Fruit fly (Drosophila melanogaster): ENCODE results near the gene S6k.

The S6k gene

DNA sequence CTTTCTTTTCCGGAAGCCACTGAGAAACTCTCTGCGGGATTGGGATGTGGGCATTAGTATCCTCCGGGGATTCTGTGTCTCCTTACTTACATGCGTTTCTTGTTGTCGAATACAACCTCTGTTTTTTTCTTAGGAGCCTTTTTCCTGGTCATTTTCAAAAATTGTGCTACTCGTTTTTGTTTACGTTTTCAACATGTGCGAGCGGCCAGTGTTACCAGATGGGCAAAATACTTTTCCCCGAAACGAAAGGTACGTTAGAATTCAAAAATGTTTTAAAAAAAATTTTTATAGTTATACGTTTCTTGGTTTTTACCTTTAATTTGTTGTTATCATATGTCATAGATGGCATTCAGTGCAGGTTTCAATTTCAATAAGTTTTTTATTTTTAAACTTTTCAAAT lies 33.6 kb downstream of the S6k start, which contains the start of gene vito:
vito (minus strand) TSS at position 220 of the 400 bp plus-strand sequence.
- TF ChIP-seq CTCF (optimal IDR thresholded peaks at IDR 0.05) (no peak), CG8478 (optimal IDR thresholded peaks at IDR 0.05) (no peak)

DNA sequence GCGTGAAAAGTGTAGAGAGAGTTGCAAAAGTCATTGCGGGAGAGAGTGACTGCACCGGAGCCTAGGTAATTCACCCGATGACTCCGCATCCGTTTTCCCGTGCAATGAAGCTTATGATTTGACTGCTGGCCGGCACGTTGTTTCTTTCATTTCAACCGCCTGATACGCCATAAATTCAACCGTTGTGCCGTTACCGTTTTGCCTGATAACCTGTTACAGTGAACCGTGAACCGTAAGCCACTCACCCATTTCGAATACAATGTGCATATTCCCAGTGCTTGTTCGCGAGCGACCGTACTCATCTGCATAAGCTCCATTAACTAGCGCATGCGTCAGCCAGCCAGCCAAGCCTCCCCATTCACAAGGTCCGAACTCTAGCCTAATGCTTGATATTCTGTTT lies 35.9 kb downstream of the S6k start:
- no peak for TF ChIP-seq CTCF (optimal IDR thresholded peaks at IDR 0.05)
- no peak for TF ChIP-seq CG8478 (optimal IDR thresholded peaks at IDR 0.05)

DNA sequence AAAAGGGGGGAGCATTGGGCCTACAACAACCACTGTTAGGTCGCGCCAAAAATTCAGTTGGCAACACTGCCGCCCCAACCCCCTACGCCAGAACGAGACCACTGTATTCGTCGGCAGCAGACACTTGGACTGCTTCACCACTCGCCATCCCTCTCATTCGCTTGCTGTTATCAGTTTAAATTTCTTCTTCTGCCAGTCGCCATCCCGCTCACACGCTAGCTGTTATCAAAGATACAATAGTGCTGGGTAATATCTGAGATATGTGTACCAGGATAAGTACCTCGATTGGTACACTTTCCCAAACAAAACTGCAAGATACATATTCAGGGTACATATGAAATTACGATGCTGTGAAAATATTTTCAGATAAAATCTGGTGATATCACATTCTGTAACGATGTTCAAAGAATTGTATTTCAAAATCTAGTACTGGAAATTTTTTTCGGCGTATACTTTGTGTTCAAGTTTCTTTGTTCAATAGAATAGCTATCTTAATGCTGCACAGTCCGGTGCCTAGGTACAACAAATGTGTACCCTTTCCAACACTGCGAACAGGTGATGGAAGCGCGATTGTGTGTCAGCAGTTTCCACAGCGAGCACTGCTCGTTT lies 39.8 kb downstream of the S6k start:
- TF ChIP-seq CG8478 (optimal IDR thresholded peaks at IDR 0.05) (no peak), CTCF (optimal IDR thresholded peaks at IDR 0.05) (peak; percentile 38 to 61)

DNA sequence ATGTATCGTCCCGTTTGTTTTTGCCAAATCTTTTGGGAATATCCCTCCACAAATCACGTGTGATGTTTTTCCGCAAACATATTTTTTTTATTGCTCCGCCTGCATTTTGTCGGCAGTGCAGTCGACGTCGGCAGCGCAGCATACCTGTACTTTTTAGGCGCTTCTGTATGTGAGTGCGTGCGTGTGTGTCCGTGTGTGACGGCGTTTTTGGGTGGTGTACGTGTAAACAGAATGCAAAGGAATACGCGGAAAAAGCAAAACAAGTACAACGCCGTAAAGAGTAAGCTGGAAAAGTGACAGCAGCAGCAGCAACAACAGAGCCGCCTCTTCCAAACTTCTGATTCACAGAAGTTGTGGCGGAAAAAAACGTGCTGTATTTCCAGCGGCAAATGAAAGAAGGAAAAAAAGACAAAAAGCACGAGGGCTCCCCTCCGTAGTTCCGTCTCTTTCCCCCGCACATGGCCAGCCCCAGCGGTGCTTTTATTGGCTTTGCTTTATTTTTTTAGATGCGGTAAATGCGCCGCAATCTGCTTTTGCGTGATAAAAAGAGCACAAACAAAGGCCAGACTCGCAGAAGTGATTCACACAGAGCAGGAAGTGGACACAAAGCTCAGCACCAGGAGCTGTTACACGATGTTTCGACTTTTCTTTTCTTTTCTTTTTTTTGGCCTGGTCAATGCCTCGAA lies 40.5 kb downstream of the S6k start:
- TF ChIP-seq CTCF (optimal IDR thresholded peaks at IDR 0.05) = no peak
- TF ChIP-seq CG8478 (optimal IDR thresholded peaks at IDR 0.05) = no peak

DNA sequence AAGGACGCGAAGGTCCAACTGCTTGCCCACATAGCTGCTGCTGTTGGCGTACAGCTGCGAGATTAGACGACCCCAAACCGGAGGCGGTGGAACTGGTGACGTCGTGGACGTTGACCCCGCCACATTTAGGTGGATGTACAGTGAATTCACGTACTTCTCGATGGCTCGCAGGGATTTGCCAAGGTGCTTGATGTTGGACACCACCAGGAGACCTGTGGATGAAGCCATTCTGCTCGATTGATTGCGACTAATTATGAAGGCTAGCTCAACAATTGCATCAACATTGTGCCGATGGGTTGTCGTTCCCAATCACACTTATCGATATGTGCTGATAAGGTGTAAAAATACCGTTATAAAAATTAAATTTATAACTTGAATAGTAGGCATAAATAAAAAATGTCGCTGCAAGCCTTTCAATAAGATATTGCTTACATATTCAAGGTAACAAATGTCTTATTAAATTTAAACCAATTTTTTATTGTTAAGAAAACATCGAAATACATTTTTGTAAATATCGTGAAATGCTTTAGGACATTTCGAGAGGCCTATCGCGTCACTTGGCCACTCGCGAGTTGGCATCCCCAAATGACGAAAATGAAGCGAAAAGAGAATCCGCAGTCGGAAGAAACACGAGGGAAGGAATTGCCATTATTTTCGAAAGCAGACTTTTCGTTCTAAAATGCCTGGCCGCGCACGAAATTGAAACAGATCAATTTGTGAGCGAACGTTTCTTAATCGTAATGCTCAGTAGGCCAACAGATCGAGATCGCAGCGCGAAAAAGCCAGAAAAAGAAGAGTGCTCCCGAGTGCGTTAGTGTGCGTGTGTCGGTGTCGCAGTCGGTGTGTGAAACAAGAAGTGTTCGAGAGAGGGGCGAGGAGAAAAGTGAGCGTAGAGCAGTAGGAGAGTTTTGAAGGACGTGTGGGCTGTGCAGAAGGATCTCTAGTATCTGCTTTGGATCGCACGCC lies 41.9 kb downstream of the S6k start, which contains the start of the genes Ppat-Dpck and scny:
Ppat-Dpck (minus strand) TSS at position 263 of the 966 bp plus-strand sequence.
scny (plus strand) TSS at position 471 of the 966 bp plus-strand sequence.
- peak in 1 of 2 experiments; percentile 6 for TF ChIP-seq CTCF (optimal IDR thresholded peaks at IDR 0.05)
- TF ChIP-seq CG8478 (optimal IDR thresholded peaks at IDR 0.05) = no peak

DNA sequence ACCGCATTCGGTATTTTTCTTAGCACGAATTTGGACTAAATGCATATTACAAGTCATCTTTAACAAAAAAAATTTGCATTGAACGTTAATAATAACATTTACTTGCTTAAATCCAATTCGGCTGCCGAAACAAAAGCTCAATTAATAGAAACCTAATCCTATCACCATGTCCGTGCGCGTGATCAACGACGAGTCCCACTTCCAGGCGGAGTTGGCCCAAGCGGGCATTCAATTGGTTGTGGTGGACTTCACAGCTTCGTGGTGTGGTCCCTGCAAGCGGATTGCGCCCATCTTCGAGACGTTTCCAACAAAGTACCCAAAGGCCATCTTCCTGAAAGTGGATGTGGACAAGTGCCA lies 44.9 kb downstream of the S6k start, which contains the start of gene Txl:
Txl (plus strand) TSS at position 3 of the 357 bp plus-strand sequence.
- TF ChIP-seq CTCF (optimal IDR thresholded peaks at IDR 0.05) (no peak), CG8478 (optimal IDR thresholded peaks at IDR 0.05) (no peak)

DNA sequence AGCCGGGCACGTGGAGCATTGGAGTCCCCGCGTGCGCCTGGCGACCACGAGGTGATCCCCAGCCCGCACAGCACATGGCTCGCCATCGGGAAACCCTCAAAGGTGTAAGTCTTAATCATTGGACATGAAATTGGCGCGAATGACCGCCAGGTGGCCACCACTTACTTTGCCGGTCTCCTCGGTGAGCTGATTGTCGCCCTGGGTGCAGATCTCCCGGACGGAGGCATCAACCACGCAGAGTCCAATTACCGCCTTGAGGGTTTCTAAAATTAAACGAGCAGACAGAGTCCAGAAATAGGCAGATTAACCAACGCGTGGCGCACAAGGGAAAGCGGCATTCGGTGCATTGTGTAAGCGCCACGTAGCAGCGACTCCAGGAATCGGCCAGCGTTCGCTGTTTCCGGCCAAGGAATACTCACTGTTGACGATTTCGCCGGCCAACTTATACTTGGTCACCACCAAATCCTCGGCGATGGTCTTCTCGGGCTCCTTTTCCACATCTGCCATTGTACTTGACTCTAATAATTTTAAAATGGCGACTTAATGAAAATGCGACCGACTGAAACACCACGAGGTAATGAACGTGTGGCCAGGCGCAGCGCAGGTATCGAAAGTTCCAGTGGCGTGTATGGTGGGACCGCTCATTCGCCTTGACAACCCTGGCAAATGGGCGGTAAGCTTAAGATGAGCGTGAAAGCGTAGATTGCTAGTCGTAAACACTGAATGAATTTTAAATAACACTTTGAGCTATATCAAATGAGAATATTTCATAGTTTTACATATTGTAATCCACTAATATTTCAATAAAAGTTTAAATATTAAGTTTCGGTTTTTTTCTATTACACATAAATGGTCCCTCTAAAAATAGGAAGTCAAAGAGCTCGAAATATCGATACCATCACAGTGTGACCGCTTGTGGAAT lies 45.5 kb downstream of the S6k start, which contains the start of gene CG10576:
CG10576 (minus strand) TSS at position 781 of the 922 bp plus-strand sequence.
- TF ChIP-seq CG8478 (optimal IDR thresholded peaks at IDR 0.05) (no peak), CTCF (optimal IDR thresholded peaks at IDR 0.05) (peak; percentile 30 to 59)

DNA sequence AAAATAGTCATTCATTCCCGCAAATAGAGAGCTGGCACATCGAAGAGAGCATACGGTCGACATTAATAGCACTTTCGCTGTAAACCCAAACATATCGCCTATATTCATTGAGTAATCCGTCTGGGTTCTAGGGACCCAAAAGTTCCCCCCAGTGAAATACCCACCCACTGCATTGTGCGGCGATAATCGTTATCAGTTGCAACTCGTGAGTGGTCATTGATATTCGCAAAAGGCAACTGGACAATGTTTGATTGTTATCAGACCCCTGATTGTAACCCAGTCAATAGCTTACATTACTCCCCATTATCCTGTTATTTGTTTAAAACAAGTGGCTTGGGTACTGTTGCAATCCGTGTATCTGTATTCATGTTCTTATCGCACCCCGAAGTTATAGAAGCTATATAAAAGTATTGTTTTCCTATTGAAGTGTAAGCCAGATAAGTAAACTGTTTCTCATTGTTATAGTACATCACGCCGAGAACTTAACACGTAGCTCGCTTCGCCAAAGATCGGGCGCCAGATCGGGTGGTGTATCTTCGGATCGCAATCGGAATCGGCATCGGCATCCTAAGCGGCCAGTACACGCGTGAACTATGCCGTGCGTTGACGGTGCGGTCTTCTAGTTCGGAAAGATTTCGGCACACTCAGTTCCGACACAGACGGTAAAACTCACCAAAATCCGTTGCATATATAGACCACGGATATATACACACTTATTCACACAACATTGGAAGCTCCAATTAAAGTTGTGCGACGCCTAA lies 56.9 kb downstream of the S6k start:
- no peak for TF ChIP-seq CTCF (optimal IDR thresholded peaks at IDR 0.05)
- TF ChIP-seq CG8478 (optimal IDR thresholded peaks at IDR 0.05) = no peak

DNA sequence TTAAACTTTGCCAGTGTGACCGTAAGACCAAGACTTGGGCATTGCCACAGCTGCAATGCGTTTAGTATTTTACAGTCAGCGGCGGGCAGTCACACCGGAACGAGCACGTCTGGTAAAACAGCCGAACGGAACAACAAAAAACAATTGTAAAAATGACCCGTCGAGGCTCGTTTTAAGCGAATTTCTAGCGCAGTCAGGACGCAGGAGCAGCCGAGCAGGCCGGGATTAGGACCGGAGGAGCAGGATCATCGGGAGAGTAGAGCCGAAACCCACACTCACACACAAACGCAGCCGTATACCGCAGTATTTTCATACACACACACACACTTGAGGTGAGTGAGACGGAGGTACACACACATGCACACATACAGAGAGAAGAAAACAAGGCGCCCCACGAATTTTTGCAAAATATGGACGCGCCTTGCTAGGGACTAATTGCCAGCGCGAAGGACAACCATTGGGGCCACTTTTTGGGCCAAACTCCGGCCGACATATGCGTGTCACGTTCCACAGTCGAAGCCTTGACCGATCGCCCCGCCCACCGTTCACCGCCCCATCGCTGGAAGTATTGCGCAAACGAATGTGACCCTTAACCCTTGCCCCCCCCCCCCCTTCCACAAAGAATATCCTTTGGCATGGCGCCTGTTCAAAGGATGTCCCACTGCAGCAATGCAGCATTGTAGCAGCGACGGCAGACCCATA lies 57.7 kb downstream of the S6k start, which contains the start of gene Usp47:
Usp47 (plus strand) TSS at position 71 of the 702 bp plus-strand sequence.
- TF ChIP-seq CTCF (optimal IDR thresholded peaks at IDR 0.05) = peak in 1 of 2 experiments; percentile 26
- TF ChIP-seq CG8478 (optimal IDR thresholded peaks at IDR 0.05) = no peak

DNA sequence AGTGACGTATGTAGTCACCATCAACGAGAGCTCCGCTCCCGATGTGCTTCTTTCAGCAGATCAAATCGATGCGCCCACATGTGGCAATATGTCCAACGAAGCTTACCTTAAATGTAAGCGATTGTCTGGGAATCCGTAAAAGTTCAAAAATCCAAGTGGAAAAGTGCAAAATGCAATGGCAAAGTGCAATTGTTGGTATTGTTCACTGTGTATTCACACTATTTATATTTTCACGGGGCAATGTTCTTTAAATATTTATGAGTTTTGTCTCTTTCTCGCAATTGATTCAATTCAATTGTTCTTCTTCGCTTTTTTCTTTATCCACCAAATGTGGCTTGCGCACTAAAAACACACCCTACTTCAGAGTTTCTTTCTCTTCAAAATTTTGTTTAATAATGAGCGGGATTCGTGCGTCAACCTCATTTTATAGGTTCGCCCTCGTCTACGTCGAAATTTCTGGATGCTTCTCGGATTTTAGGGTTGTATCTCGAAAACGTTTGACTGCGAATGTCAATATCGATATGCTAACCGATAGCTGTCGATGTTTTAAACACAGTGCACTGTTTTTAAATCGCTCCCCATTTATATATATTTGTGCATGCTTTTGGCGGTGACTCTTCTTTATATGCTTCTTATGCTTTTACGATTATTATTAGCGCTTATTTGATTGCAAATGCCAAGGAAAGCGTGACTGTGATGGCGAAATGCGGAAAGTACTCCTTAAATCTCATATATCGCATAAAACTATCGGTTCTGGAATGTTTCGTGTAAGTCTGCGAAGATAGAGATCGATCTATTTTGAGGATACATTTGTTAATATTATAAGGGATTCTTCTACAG lies 58.8 kb downstream of the S6k start, which contains the start of gene DnaJ-1:
DnaJ-1 (minus strand) TSS at position 450 of the 840 bp plus-strand sequence.
- TF ChIP-seq CG8478 (optimal IDR thresholded peaks at IDR 0.05) (no peak), CTCF (optimal IDR thresholded peaks at IDR 0.05) (peak in 1 of 2 experiments; percentile 13)

DNA sequence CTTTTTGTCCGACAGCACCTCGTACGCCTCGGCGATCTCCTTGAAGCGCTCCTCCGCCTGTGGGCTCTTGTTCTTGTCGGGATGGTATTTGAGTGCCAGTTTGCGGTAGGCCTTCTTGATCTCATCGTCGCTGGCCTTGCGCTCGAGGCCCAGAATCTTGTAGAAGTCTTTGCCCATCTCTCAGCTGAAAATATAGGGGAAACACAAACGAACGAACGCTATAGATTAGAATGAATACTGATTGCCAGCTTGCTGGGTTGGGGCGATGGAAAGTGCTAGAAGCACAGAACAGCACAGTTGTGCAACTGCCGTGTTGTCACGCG lies 59.4 kb downstream of the S6k start:
- no peak for TF ChIP-seq CTCF (optimal IDR thresholded peaks at IDR 0.05)
- TF ChIP-seq CG8478 (optimal IDR thresholded peaks at IDR 0.05) = no peak
